Worm (Caenorhabditis elegans): ENCODE measurements around the gene W05B2.2.

DNA sequence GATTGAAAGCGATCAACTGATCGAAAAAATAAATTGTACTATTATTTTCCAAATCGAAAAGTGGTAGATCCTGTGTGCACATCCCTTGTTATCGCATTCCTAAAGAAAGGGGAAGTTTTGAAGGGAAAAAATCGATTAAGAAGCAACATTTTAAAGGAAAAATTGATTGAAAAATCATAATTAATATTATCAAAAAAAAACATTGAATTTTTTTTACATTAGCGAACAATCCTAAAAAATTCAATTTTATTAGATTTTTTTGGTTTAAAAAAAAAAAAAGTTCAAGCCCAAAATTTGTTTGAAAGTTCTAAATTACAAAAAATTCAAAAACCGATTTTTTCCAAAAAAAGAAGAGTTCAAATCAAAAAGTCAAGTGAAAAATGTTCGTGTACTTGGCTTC is 28.2 kb upstream of the W05B2.2 start, which contains the start of gene dmsr-5:
- TF ChIP-seq aly-2 (tag; optimal IDR thresholded peaks at IDR 0.05), result no peak
- TF ChIP-seq nhr-28 (tag; optimal IDR thresholded peaks at IDR 0.05), result no peak
- no peak for TF ChIP-seq nhr-77 (tag; optimal IDR thresholded peaks at IDR 0.05)
- no peak for TF ChIP-seq lin-39 (tag; optimal IDR thresholded peaks at IDR 0.05)
- no peak for TF ChIP-seq unc-62 (GFP tag; optimal IDR thresholded peaks at IDR 0.05)
- no peak for TF ChIP-seq pqm-1 (tag; optimal IDR thresholded peaks at IDR 0.05)
- TF ChIP-seq unc-130 (tag; optimal IDR thresholded peaks at IDR 0.05), result no peak
